Worm (Caenorhabditis elegans) whole organism, late embryonic: ENCODE measurements around the gene H08J19.1.

Experiments
- T23F11.4 ChIP-seq: fragments of 200-800 bp; sonication (Bioruptor generic); optimal IDR thresholded peaks from 2 replicates; lab custom pipeline; 2018; ENCODE audit warnings: mild to moderate bottlenecking, missing genetic modification characterization, missing compliant biosample characterization
- ceh-19 ChIP-seq: fragments of 200-800 bp; sonication (Bioruptor generic); optimal IDR thresholded peaks from 2 replicates; lab custom pipeline; 2018; ENCODE audit warnings: mild to moderate bottlenecking, missing genetic modification characterization, missing compliant biosample characterization
- ceh-48 ChIP-seq: sonication (generic microtip); optimal IDR thresholded peaks from 2 replicates; lab custom pipeline; 2016; ENCODE audit warnings: missing genetic modification characterization, inconsistent platforms, missing compliant biosample characterization
- elt-2 ChIP-seq: sonication (generic microtip); optimal IDR thresholded peaks from 2 replicates; lab custom pipeline; 2016; ENCODE audit warnings: missing genetic modification reagents, missing genetic modification characterization, missing compliant biosample characterization
- ets-4 ChIP-seq: sonication (generic microtip); optimal IDR thresholded peaks from 2 replicates; lab custom pipeline; 2016; ENCODE audit warnings: missing genetic modification characterization, missing compliant biosample characterization
- hlh-30 ChIP-seq: sonication (generic microtip); optimal IDR thresholded peaks from 2 replicates; lab custom pipeline; 2017; ENCODE audit warnings: antibody characterized with exemption, missing genetic modification characterization, missing compliant biosample characterization; ENCODE audit not compliant: insufficient read depth
- hlh-6 ChIP-seq: sonication (generic microtip); optimal IDR thresholded peaks from 2 replicates; lab custom pipeline; 2016; ENCODE audit warnings: missing genotype, missing genetic modification characterization, missing compliant biosample characterization
- pag-3 ChIP-seq: sonication (generic microtip); optimal IDR thresholded peaks from 2 replicates; lab custom pipeline; 2016; ENCODE audit warnings: missing compliant biosample characterization, missing genetic modification characterization, borderline replicate concordance
- pha-4 ChIP-seq: fragments of 150-350 bp; optimal IDR thresholded peaks from 2 replicates; lab custom pipeline; 2018; ENCODE audit warnings: missing biosample characterization, missing genetic modification reagents, missing genetic modification characterization
- pqm-1 ChIP-seq: sonication (generic microtip); optimal IDR thresholded peaks from 2 replicates; lab custom pipeline; 2016; ENCODE audit warnings: missing genetic modification characterization, missing compliant biosample characterization
- rnt-1 ChIP-seq: sonication (generic microtip); optimal IDR thresholded peaks from 2 replicates; lab custom pipeline; 2016; ENCODE audit warnings: missing genetic modification characterization, missing compliant biosample characterization
- unc-3 ChIP-seq, 2 experiments: fragments of 200-800 bp in 1 of 2; sonication (Bioruptor generic) in 1 of 2; sonication (generic microtip) in 1 of 2; conservative IDR thresholded peaks in 1 of 2; optimal IDR thresholded peaks in 1 of 2; 2 replicates each; pipeline versions ENCODE4 v1.3.6 to Lab custom; 2016 to 2022; ENCODE audit warnings: missing compliant biosample characterization in 2 of 2, missing genetic modification characterization in 2 of 2, missing genetic modification reagents in 1 of 2

DNA sequence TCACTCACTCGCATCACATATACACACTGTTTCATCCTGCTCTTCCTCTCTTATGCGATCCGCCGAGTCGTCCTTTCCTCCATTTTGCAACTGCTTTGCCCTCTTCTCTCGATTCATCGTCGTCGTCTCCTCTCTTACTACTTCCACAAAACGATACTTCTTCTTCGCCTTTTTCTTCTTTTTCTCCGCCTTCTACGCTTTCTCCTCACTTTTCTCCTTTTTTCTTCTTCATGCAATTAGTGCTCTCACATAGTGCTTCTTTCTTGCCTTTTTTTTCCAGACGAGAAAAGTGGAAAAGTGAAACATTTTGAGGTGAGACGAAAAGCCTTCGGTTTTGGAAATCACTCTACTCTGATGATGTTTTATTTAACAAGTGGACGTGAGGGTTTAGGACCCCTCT lies 16.8 kb downstream of the H08J19.1 start:
- TF ChIP-seq ceh-19 = no peak
- no peak for TF ChIP-seq pha-4 (tag; lab: Kevin White, UChicago)
- no peak for TF ChIP-seq elt-2 (tag; lab: Kevin White, UChicago)
- TF ChIP-seq pqm-1 (tag; lab: Kevin White, UChicago) = no peak
- no peak for TF ChIP-seq pag-3 (tag; lab: Kevin White, UChicago)
- TF ChIP-seq hlh-30 (tag; lab: Kevin White, UChicago) = no peak
- TF ChIP-seq rnt-1 (tag; lab: Kevin White, UChicago) = no peak
- no peak for TF ChIP-seq unc-3 (GFP tag; conservative IDR thresholded peaks at IDR 0.05; lab: Robert Waterston, UW)
- TF ChIP-seq unc-3 (tag; optimal IDR thresholded peaks at IDR 0.05; lab: Kevin White, UChicago) = no peak
- no peak for TF ChIP-seq hlh-6 (tag; lab: Kevin White, UChicago)
- no peak for TF ChIP-seq T23F11.4 (GFP tag; lab: Kevin White, UChicago)
- no peak for TF ChIP-seq ceh-48
- no peak for TF ChIP-seq ets-4 (tag; lab: Kevin White, UChicago)
